Fruit fly (Drosophila melanogaster): Measurements from ENCODE around the gene bdl.

dm6 chr2L:4310028-4310658, 14.2 kb upstream of the bdl start:
- no peak for TF ChIP-seq EcR (GFP tag; optimal IDR thresholded peaks at IDR 0.05)
- TF ChIP-seq CG8301 (tag; optimal IDR thresholded peaks at IDR 0.05) = no peak
- TF ChIP-seq fd96Ca (GFP tag; IDR thresholded peaks at IDR 0.05) = no peak
- TF ChIP-seq CG14655 (GFP tag; optimal IDR thresholded peaks at IDR 0.05) = no peak
- no peak for TF ChIP-seq CG8159 (tag; optimal IDR thresholded peaks at IDR 0.05)
